Worm (Caenorhabditis elegans) whole organism, L1 larva: ENCODE measurements around the gene gcc-2.

Experiments used
- F16B12.6 ChIP-seq: fragments of 150-350 bp; optimal IDR thresholded peaks from 2 replicates; lab custom pipeline; 2014; ENCODE audit warnings: missing biosample characterization, missing genetic modification characterization
- blmp-1 ChIP-seq: fragments of 150-350 bp; optimal IDR thresholded peaks from 2 replicates; lab custom pipeline; 2014; ENCODE audit warnings: missing biosample characterization, missing genetic modification characterization
- fkh-4 ChIP-seq: sonication (generic microtip); optimal IDR thresholded peaks from 2 replicates; lab custom pipeline; 2016; ENCODE audit warnings: missing compliant biosample characterization, missing genetic modification characterization, borderline replicate concordance
- jun-1 ChIP-seq: fragments of 150-350 bp; optimal IDR thresholded peaks from 2 replicates; lab custom pipeline; 2014; ENCODE audit warnings: missing biosample characterization, missing genetic modification reagents, missing genetic modification characterization
- nhr-12 ChIP-seq: sonication (generic microtip); optimal IDR thresholded peaks from 2 replicates; lab custom pipeline; 2017; ENCODE audit warnings: missing biosample characterization, missing genetic modification characterization
- nhr-28 ChIP-seq: fragments of 150-350 bp; optimal IDR thresholded peaks from 2 replicates; lab custom pipeline; 2014; ENCODE audit warnings: missing biosample characterization, missing genetic modification characterization
- nhr-76 ChIP-seq: sonication (generic microtip); optimal IDR thresholded peaks from 2 replicates; lab custom pipeline; 2017; ENCODE audit warnings: missing biosample characterization, missing genetic modification characterization
- unc-130 ChIP-seq: fragments of 150-350 bp; optimal IDR thresholded peaks from 2 replicates; lab custom pipeline; 2017; ENCODE audit warnings: missing biosample characterization, missing genetic modification characterization, inconsistent platforms

DNA sequence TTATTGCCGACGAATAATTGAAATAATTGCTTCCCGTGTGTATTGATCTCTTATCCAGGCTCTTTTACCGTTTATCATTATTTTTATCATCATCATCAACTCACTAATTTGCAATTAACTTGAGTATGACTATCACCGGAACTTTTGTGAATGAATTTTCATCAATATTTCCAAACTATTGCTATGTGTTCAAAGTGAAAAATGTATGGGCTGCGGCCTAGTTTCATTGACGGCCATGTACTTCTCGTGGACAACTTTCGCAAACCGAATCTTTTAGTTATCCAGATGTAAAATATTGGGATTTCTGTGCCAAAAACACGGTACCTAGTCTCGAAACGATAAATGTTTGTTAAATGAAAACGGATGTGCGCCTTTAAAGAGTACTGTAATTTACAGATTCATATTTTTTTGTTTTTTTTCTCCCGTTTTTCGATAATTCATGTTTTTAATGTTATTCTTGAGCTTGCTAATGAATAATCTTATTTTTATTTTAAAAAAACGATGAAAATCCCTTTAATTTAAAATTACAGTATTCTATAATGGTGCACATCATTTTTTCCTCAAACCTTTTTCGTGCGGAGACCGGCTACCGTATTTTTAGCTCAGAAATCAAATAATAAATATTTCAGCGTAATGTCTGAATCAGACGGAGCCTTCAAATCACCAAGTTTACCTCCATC, 36.7 kb upstream of the gcc-2 start, which contains the start of gene ZK632.2:
- TF ChIP-seq blmp-1 (tag; lab: Kevin White, UChicago) (no peak), fkh-4 (tag; lab: Kevin White, UChicago) (peak; percentile 21), jun-1 (tag; lab: Kevin White, UChicago) (no peak), nhr-12 (tag; lab: Kevin White, UChicago) (no peak), nhr-76 (tag; lab: Kevin White, UChicago) (no peak), F16B12.6 (no peak), unc-130 (tag; lab: Kevin White, UChicago) (no peak), nhr-28 (no peak)
